Fruit fly (Drosophila melanogaster) S2 (cell line): ENCODE results near the gene Gr98d.

Experiments
- CG8478 ChIP-seq: fragments of >200 bp; optimal IDR thresholded peaks from 2 replicates; lab custom pipeline; 2018
- CTCF ChIP-seq, 2 experiments: fragments of >200 bp; optimal IDR thresholded peaks; 2 replicates each; lab custom pipeline; 2018

DNA sequence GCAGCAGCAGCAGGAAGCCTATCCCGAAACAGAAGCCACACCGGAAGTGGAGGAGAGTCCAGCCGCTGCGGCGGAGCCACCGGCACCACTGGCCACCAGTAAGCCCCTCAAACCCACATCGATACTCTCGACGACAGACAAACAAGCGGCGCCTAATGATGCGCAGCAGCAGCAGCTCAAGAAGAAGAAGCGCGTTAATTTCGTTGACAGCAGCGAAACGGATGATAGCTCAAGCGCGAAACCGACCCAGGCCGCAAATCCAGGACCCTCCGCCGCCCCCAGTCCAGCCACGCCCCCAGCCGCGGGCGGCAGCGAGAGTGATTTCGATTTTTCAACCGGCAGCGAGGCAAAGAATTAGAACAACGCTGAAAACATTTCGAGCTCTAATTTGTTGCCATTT lies 12.6 kb upstream of the Gr98d start:
- TF ChIP-seq CTCF (optimal IDR thresholded peaks at IDR 0.05; lab: Kevin White, UChicago) (no peak), CG8478 (no peak)
